Worm (Caenorhabditis elegans) whole organism, L4 larva: ENCODE measurements around the gene F38B7.17.

ENCODE experiments used
- F49E8.2 ChIP-seq: sonication (generic microtip); optimal IDR thresholded peaks from 2 replicates; lab custom pipeline; 2016; ENCODE audit warnings: missing compliant biosample characterization, mild to moderate bottlenecking, missing genetic modification characterization, borderline replicate concordance
- daf-12 ChIP-seq: fragments of 150-350 bp; optimal IDR thresholded peaks from 2 replicates; lab custom pipeline; 2014; ENCODE audit warnings: missing biosample characterization, missing genetic modification reagents, missing genetic modification characterization
- egl-27 ChIP-seq: sonication (generic microtip); optimal IDR thresholded peaks from 3 replicates; lab custom pipeline; 2017; ENCODE audit warnings: missing biosample characterization, missing genetic modification reagents, missing genetic modification characterization
- gei-8 ChIP-seq: fragments of 200-800 bp; sonication (Bioruptor generic); optimal IDR thresholded peaks from 2 replicates; lab custom pipeline; 2018; ENCODE audit warnings: mild to moderate bottlenecking, missing genetic modification characterization, missing compliant biosample characterization
- hmg-1.1 ChIP-seq: fragments of 200-800 bp; sonication (Bioruptor generic); IDR thresholded peaks from 2 replicates; pipeline ENCODE4 v1.3.6; 2022; ENCODE audit warnings: missing genetic modification reagents, missing genetic modification characterization, missing compliant biosample characterization
- nhr-10 ChIP-seq: fragments of 150-350 bp; optimal IDR thresholded peaks from 2 replicates; lab custom pipeline; 2014; ENCODE audit warnings: missing biosample characterization, missing genetic modification characterization
- ztf-11 ChIP-seq: fragments of 150-350 bp; optimal IDR thresholded peaks from 2 replicates; lab custom pipeline; 2014; ENCODE audit warnings: missing biosample characterization, missing genetic modification characterization

DNA sequence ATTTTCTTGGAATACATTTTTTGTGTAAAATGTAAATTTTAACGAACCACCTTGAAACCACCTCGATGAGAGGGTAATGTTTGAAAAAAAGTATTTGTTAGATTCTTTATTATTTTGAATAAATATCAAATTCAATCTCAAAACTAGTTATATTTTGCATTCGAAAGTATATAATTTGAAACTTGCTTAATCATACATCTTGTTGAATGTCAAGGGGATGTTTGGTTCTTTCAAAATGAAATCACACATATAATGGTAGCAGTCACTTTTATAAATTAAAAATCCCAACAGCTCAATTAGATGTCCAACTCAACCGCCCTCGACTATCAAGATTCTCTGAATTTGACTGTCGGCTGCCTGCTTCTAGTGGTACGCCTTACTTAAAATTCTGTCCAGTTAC is 15.8 kb upstream of the F38B7.17 start, which contains the start of gene srx-87:
- TF ChIP-seq F49E8.2 (tag; lab: Kevin White, UChicago) (no peak), hmg-1.1 (GFP tag; lab: Robert Waterston, UW) (no peak), ztf-11 (tag; lab: Kevin White, UChicago) (no peak), nhr-10 (no peak), egl-27 (no peak), gei-8 (GFP tag; lab: Kevin White, UChicago) (no peak), daf-12 (tag; lab: Kevin White, UChicago) (no peak)
